Worm (Caenorhabditis elegans): ENCODE data around the gene T10B5.10.

- TF ChIP-seq ama-1 (optimal IDR thresholded peaks at IDR 0.05) (no peak), ceh-13 (GFP tag; optimal IDR thresholded peaks at IDR 0.05) (no peak), pes-1 (GFP tag; IDR thresholded peaks at IDR 0.05) (no peak)
These were observed 48.9 kb downstream of the T10B5.10 start, which contains the start of gene srt-42 for ce11 chrV:1807160-1807559.
